Worm (Caenorhabditis elegans): ENCODE data around the gene vab-9.

The vab-9 gene

ce11 chrII:8602337-8602944, 35.1 kb downstream of the vab-9 start, which contains the start of the genes cpf-1 and rpl-26 (continued):
- TF ChIP-seq duxl-1 (tag; optimal IDR thresholded peaks at IDR 0.05; ENCODE audit: poor library complexity) (no peak), hif-1 (tag; optimal IDR thresholded peaks at IDR 0.05) (no peak), mdt-29 (GFP tag; IDR thresholded peaks at IDR 0.05) (no peak), saeg-2 (GFP tag; IDR thresholded peaks at IDR 0.05) (no peak), hmg-1.1 (GFP tag; IDR thresholded peaks at IDR 0.05) (0 out of 2 replicates have a peak, but pooled peaks have one; percentile 21), daf-19 (GFP tag; conservative IDR thresholded peaks at IDR 0.05) (no peak), hlh-11 (tag; optimal IDR thresholded peaks at IDR 0.05) (peak; percentile 28), lim-7 (GFP tag; IDR thresholded peaks at IDR 0.05) (no peak), unc-39 (tag; optimal IDR thresholded peaks at IDR 0.05) (no peak), spr-1 (tag; optimal IDR thresholded peaks at IDR 0.05) (no peak), lsy-2 (tag; optimal IDR thresholded peaks at IDR 0.05) (peak in 1 of 2 experiments; percentile 89), zag-1 (tag; optimal IDR thresholded peaks at IDR 0.05) (no peak), ztf-11 (tag; optimal IDR thresholded peaks at IDR 0.05) (no peak), aha-1 (tag) (peak; percentile 61), T26A8.4 (GFP tag; IDR thresholded peaks at IDR 0.05) (0 out of 2 replicates have a peak, but pooled peaks have one; percentile 11), lin-29 (GFP tag; IDR thresholded peaks at IDR 0.05) (no peak), lin-39 (tag; optimal IDR thresholded peaks at IDR 0.05) (no peak), nhr-28 (tag; optimal IDR thresholded peaks at IDR 0.05) (peak; percentile 78), mdl-1 (tag; optimal IDR thresholded peaks at IDR 0.05) (no peak), F37D6.2 (tag; optimal IDR thresholded peaks at IDR 0.05) (no peak), nhr-41 (GFP tag; IDR thresholded peaks at IDR 0.05) (no peak), pha-4 (GFP tag; IDR thresholded peaks at IDR 0.05) (no peak), pha-4 (tag; optimal IDR thresholded peaks at IDR 0.05) (no peak), dmd-9 (GFP tag; IDR thresholded peaks at IDR 0.05) (no peak), fkh-10 (GFP tag; optimal IDR thresholded peaks at IDR 0.05) (peak; percentile 24), nhr-77 (tag; optimal IDR thresholded peaks at IDR 0.05) (peak; percentile 57), nhr-111 (GFP tag; optimal IDR thresholded peaks at IDR 0.05) (no peak), Y75B8A.6 (GFP tag; IDR thresholded peaks at IDR 0.05) (no peak), pqm-1 (tag; optimal IDR thresholded peaks at IDR 0.05) (no peak), egl-27 (tag; optimal IDR thresholded peaks at IDR 0.05) (no peak), ama-1 (optimal IDR thresholded peaks at IDR 0.05) (no peak)

ce11 chrII:8600165-8600564, 37.4 kb downstream of the vab-9 start, which contains the start of gene pigg-1:
TSS of gene pigg-1 (minus strand) at chrII:8600265.
- TF ChIP-seq dmd-8 (GFP tag; IDR thresholded peaks at IDR 0.05) (no peak), aha-1 (tag) (peak; percentile 30)

- TF ChIP-seq skn-1 (tag; optimal IDR thresholded peaks at IDR 0.05) (no peak), Y105C5A.15 (GFP tag; IDR thresholded peaks at IDR 0.05) (no peak), ces-1 (GFP tag; optimal IDR thresholded peaks at IDR 0.05) (no peak), daf-8 (GFP tag; IDR thresholded peaks at IDR 0.05) (no peak), nhr-10 (tag; optimal IDR thresholded peaks at IDR 0.05) (no peak), snpc-1.2 (GFP tag; IDR thresholded peaks at IDR 0.05) (no peak), F44E2.7 (GFP tag; IDR thresholded peaks at IDR 0.05) (no peak), hlh-11 (tag; optimal IDR thresholded peaks at IDR 0.05) (no peak), Y75B8A.6 (GFP tag; IDR thresholded peaks at IDR 0.05) (no peak), madf-9 (GFP tag; conservative IDR thresholded peaks at IDR 0.05) (no peak), ctbp-1 (GFP tag; IDR thresholded peaks at IDR 0.05) (no peak), tag-97 (GFP tag; IDR thresholded peaks at IDR 0.05) (no peak), lin-29 (GFP tag; IDR thresholded peaks at IDR 0.05) (no peak), lin-38 (GFP tag; IDR thresholded peaks at IDR 0.05) (no peak), ZK546.5 (tag; optimal IDR thresholded peaks at IDR 0.05) (no peak), T20F7.1 (GFP tag; optimal IDR thresholded peaks at IDR 0.05) (no peak)
These were observed 38.3 kb downstream of the vab-9 start, which contains the start of gene F28C6.5 for ce11 chrII:8599214-8599613. TSS of gene F28C6.5 (plus strand) at chrII:8599514.
